Worm (Caenorhabditis elegans) whole organism, dauer: Measurements from ENCODE around the gene acl-13.

Experiments used
- unc-62 ChIP-seq: sonication (generic microtip); optimal IDR thresholded peaks from 2 replicates; lab custom pipeline; 2017; ENCODE audit warnings: missing biosample characterization, missing genetic modification reagents, missing genetic modification characterization

The acl-13 gene

ce11 chrIV:12410167-12410566 is at the start of gene acl-13:
acl-13 (plus strand) TSS chrIV:12410467.
- no peak for TF ChIP-seq unc-62

- TF ChIP-seq unc-62 = no peak
Observed at ce11 chrIV:12360742-12361195, 49.5 kb upstream of the acl-13 start, which contains the start of gene sec-24.2. sec-24.2 (minus strand) TSS chrIV:12360792.

ce11 chrIV:12361392-12362092 is 48.7 kb upstream of the acl-13 start, which contains the start of the genes ccr-4 and ZC518.8:
ccr-4 (plus strand) TSS chrIV:12361542.
ZC518.8 (minus strand) TSS chrIV:12361908.
- no peak for TF ChIP-seq unc-62

ce11 chrIV:12364964-12365363 is 45.3 kb upstream of the acl-13 start:
- no peak for TF ChIP-seq unc-62

ce11 chrIV:12366571-12366970 is 43.7 kb upstream of the acl-13 start:
- no peak for TF ChIP-seq unc-62

ce11 chrIV:12371340-12371739 is 38.9 kb upstream of the acl-13 start:
- no peak for TF ChIP-seq unc-62

- TF ChIP-seq unc-62 = no peak
Observed at ce11 chrIV:12371879-12372278, 38.4 kb upstream of the acl-13 start, which contains the start of gene wdr-46. wdr-46 (plus strand) TSS chrIV:12372253.

- no peak for TF ChIP-seq unc-62
Observed at ce11 chrIV:12376021-12376420, 34.2 kb upstream of the acl-13 start, which contains the start of gene atz-1. atz-1 (minus strand) TSS chrIV:12376121.

ce11 chrIV:12378919-12379318 is 31.3 kb upstream of the acl-13 start:
- no peak for TF ChIP-seq unc-62

ce11 chrIV:12379784-12380183 is 30.5 kb upstream of the acl-13 start, which contains the start of gene thn-1:
thn-1 (plus strand) TSS chrIV:12380084.
- no peak for TF ChIP-seq unc-62

- TF ChIP-seq unc-62 = no peak
Observed at ce11 chrIV:12382864-12383263, 27.4 kb upstream of the acl-13 start, which contains the start of gene thn-2. thn-2 (plus strand) TSS chrIV:12383170.

ce11 chrIV:12385061-12385460 is 25.2 kb upstream of the acl-13 start, which contains the start of gene F28D1.6:
F28D1.6 (minus strand) TSS chrIV:12385161.
- TF ChIP-seq unc-62 = no peak

- no peak for TF ChIP-seq unc-62
Observed at ce11 chrIV:12389951-12390350, 20.3 kb upstream of the acl-13 start, which contains the start of gene spe-45. spe-45 (minus strand) TSS chrIV:12390095.

- no peak for TF ChIP-seq unc-62
Observed at ce11 chrIV:12391003-12391637, 19.1 kb upstream of the acl-13 start, which contains the start of the genes rps-23 and dpm-3. rps-23 (minus strand) TSS chrIV:12391053. dpm-3 (plus strand) TSS chrIV:12391587.

ce11 chrIV:12396645-12397258 is 13.5 kb upstream of the acl-13 start:
- no peak for TF ChIP-seq unc-62

ce11 chrIV:12398437-12398836 is 11.8 kb upstream of the acl-13 start, which contains the start of gene acs-20:
acs-20 (minus strand) TSS chrIV:12398706.
- TF ChIP-seq unc-62 = no peak

- TF ChIP-seq unc-62 = no peak
Observed at ce11 chrIV:12399983-12400382, 10.3 kb upstream of the acl-13 start.
